Worm (Caenorhabditis elegans): ENCODE data around the gene kbp-2.

DNA sequence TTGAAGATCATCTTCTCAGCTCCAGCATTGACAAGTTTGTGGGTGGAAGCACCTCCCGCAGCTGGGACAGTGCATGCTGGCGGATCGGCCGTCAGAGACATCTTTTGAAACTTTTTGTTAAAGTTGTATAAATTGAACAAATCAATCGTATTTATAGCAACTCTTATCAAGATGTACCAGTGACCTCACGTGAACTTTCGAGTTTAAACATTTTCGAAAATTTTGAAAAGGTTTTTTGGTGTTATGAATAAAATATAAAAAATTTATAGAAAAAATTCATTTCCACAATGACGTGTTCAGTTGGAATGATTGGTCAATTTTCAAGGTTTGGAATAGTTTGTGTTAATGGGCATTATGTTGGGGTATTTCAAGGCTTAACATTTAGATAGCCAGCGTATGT, 35.0 kb downstream of the kbp-2 start, which contains the start of the genes msd-4 and C35D10.3:
- TF ChIP-seq lin-15B (tag; optimal IDR thresholded peaks at IDR 0.05) (no peak), ztf-4 (tag; optimal IDR thresholded peaks at IDR 0.05) (no peak), hlh-4 (tag; optimal IDR thresholded peaks at IDR 0.05) (no peak), lin-13 (GFP tag; optimal IDR thresholded peaks at IDR 0.05) (no peak), skn-1 (tag; optimal IDR thresholded peaks at IDR 0.05) (no peak), unc-130 (tag; optimal IDR thresholded peaks at IDR 0.05) (no peak), ceh-82 (tag; optimal IDR thresholded peaks at IDR 0.05) (no peak), fos-1 (tag; optimal IDR thresholded peaks at IDR 0.05) (no peak), blmp-1 (tag; optimal IDR thresholded peaks at IDR 0.05) (no peak), lin-39 (tag; optimal IDR thresholded peaks at IDR 0.05) (no peak), nhr-20 (tag; optimal IDR thresholded peaks at IDR 0.05) (no peak), zag-1 (tag; optimal IDR thresholded peaks at IDR 0.05) (no peak), C04F5.9 (tag; optimal IDR thresholded peaks at IDR 0.05) (no peak)

Measured in whole organism, L1 larva.